Worm (Caenorhabditis elegans): ENCODE data around the gene C12D12.3.

Gene C12D12.3

DNA sequence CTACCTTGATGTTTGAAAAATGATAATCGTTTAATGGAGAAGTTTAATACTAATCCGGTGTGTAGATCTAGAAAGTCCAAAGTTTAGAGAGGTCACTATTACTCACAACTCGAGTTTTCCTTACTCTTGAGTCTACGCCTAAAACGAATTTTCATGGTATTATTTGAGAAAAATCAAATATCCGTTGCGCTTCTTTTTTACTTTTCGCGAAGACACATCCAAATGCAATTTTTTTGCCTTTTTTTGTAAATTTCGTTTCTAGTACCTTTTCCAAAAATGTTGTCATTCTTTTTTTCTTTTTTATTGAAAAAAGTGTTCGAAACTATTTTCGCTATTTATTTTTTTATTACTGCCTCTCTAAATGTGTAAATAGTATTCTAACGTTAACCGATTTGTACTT is 24.6 kb downstream of the C12D12.3 start:
- no peak for TF ChIP-seq dpff-1 (tag; optimal IDR thresholded peaks at IDR 0.05)
- no peak for TF ChIP-seq B0261.1 (tag; optimal IDR thresholded peaks at IDR 0.05)
- no peak for TF ChIP-seq athp-1 (tag; optimal IDR thresholded peaks at IDR 0.05)
- no peak for TF ChIP-seq ceh-79 (tag; optimal IDR thresholded peaks at IDR 0.05)
- no peak for TF ChIP-seq madf-6 (GFP tag; IDR thresholded peaks at IDR 0.05)

DNA sequence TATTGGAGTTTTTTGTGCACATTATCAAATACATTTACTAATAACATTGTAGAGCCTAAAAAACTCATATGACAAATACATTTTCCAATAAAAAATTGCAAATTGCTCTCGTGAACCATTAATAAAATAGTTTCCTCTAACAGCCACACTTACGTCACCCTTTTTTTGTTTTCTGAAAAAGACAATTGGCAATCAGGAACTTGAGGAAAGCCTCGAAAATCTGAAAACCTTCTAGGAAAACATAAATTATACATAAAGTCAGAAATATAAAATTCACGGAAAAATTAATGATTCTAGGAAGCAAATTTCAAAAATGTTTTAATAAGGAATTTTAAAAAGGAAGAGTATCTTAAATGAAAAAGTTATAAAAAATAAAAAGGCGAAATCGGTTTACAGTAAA is 28.0 kb downstream of the C12D12.3 start:
- TF ChIP-seq egl-44 (GFP tag; IDR thresholded peaks at IDR 0.05), result no peak
- TF ChIP-seq nhr-27 (tag; optimal IDR thresholded peaks at IDR 0.05), result no peak
- no peak for TF ChIP-seq let-607 (tag; optimal IDR thresholded peaks at IDR 0.05)
- TF ChIP-seq F10E7.11 (tag; optimal IDR thresholded peaks at IDR 0.05), result no peak
- TF ChIP-seq Y67H2A.10 (GFP tag; conservative IDR thresholded peaks at IDR 0.05), result no peak
- no peak for TF ChIP-seq nfya-2 (GFP tag; IDR thresholded peaks at IDR 0.05)
- no peak for TF ChIP-seq cebp-1 (GFP tag; IDR thresholded peaks at IDR 0.05)
- no peak for TF ChIP-seq cebp-1 (tag; optimal IDR thresholded peaks at IDR 0.05)
- no peak for TF ChIP-seq hlh-26 (GFP tag; conservative IDR thresholded peaks at IDR 0.05)
- no peak for TF ChIP-seq Y53G8AR.9 (GFP tag; conservative IDR thresholded peaks at IDR 0.05)
- TF ChIP-seq somi-1 (GFP tag; optimal IDR thresholded peaks at IDR 0.05), result no peak
- no peak for TF ChIP-seq mxl-1 (tag; optimal IDR thresholded peaks at IDR 0.05)
- no peak for TF ChIP-seq C06A6.2 (GFP tag; conservative IDR thresholded peaks at IDR 0.05)
- TF ChIP-seq aptf-2 (GFP tag; conservative IDR thresholded peaks at IDR 0.05), result no peak

DNA sequence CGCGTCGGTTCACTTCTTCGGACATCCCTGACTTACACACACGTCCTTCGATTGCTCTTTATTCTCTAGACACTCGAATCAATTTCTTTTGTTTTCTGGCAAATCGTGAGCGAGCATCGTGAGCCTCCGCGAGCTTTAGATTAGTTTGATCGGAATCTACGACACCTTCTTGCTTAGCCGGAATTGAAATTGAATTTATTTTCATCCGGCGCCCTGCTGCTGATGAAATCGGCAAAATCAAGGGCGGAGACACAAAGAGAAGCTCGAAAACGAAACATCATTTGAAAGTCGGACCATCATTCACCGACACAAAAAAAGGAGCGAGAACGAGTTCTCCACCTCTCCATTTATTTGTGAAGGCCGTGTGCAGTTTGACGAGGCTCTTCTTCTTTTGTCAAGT is 29.4 kb downstream of the C12D12.3 start, which contains the start of gene npr-16:
Gene npr-16, plus strand, starts transcription at position 301 of the 400 bp plus-strand sequence.
- TF ChIP-seq C06A6.2 (GFP tag; conservative IDR thresholded peaks at IDR 0.05), result no peak
- TF ChIP-seq hlh-26 (GFP tag; conservative IDR thresholded peaks at IDR 0.05), result no peak
- TF ChIP-seq Y53F4B.3 (GFP tag; IDR thresholded peaks at IDR 0.05), result no peak
- no peak for TF ChIP-seq ceh-58 (GFP tag; IDR thresholded peaks at IDR 0.05)
- no peak for TF ChIP-seq madf-10 (tag; optimal IDR thresholded peaks at IDR 0.05)
- TF ChIP-seq ztf-25 (GFP tag; IDR thresholded peaks at IDR 0.05), result no peak
- TF ChIP-seq tbp1 (GFP tag; optimal IDR thresholded peaks at IDR 0.05), result no peak
- TF ChIP-seq tlf-1 (GFP tag; optimal IDR thresholded peaks at IDR 0.05), result no peak
- TF ChIP-seq B0019.2 (GFP tag; conservative IDR thresholded peaks at IDR 0.05), result no peak
- no peak for TF ChIP-seq chd-7 (tag; optimal IDR thresholded peaks at IDR 0.05)
- no peak for TF ChIP-seq rec-8 (tag; optimal IDR thresholded peaks at IDR 0.05)

DNA sequence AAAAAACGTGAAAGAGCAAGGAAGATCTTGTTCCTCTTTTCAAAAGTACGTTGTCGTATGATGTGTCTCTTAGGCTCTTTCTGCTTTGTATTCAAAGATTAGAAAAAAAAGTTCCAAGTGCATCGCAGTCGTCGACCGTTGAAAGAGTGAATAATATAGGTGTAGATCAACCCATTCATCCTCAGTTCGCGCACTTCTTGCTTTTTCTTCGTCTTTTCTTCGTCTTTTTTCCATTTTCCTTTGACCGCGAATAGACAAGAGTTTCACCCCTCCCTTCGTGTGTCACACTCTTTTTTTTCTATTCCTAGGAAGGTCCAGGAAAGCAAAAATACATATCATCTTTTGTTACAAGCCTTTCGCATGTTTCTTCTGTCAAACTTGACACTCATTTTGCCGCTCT is 37.6 kb downstream of the C12D12.3 start:
- TF ChIP-seq lin-35 (GFP tag; optimal IDR thresholded peaks at IDR 0.05) (no peak), F23B12.7 (tag; optimal IDR thresholded peaks at IDR 0.05; ENCODE audit: insufficient read depth) (no peak), efl-1 (GFP tag; optimal IDR thresholded peaks at IDR 0.05) (no peak), hlh-26 (GFP tag; conservative IDR thresholded peaks at IDR 0.05) (no peak), sptf-2 (GFP tag; optimal IDR thresholded peaks at IDR 0.05) (no peak), ceh-40 (GFP tag; IDR thresholded peaks at IDR 0.05) (no peak), mcd-1 (GFP tag; IDR thresholded peaks at IDR 0.05) (no peak), ztf-28 (GFP tag; IDR thresholded peaks at IDR 0.05) (no peak)

All from whole organism, young adult.